Worm (Caenorhabditis elegans): ENCODE measurements around the gene T24H10.5.

The T24H10.5 gene

ce11 chrII:9100798-9101197 lies at the start of gene T24H10.5:
TSS of gene T24H10.5 (plus strand) at chrII:9101098.
- no peak for TF ChIP-seq unc-62 (GFP tag; optimal IDR thresholded peaks at IDR 0.05)

ce11 chrII:9053564-9053963 lies 47.3 kb upstream of the T24H10.5 start, which contains the start of gene T24B8.7:
TSS of gene T24B8.7 (minus strand) at chrII:9053664.
- no peak for TF ChIP-seq unc-62 (GFP tag; optimal IDR thresholded peaks at IDR 0.05)

- TF ChIP-seq unc-62 (GFP tag; optimal IDR thresholded peaks at IDR 0.05) = no peak
These were observed 46.3 kb upstream of the T24H10.5 start, which contains the start of gene chmp-7 for ce11 chrII:9054604-9055003. TSS of gene chmp-7 (plus strand) at chrII:9054972.

ce11 chrII:9056215-9056819 lies 44.6 kb upstream of the T24H10.5 start:
- no peak for TF ChIP-seq unc-62 (GFP tag; optimal IDR thresholded peaks at IDR 0.05)

- no peak for TF ChIP-seq unc-62 (GFP tag; optimal IDR thresholded peaks at IDR 0.05)
These were observed 43.7 kb upstream of the T24H10.5 start, which contains the start of gene rpl-32 for ce11 chrII:9057035-9057668. TSS of gene rpl-32 (minus strand) at chrII:9057085.

- TF ChIP-seq unc-62 (GFP tag; optimal IDR thresholded peaks at IDR 0.05) = no peak
These were observed 41.9 kb upstream of the T24H10.5 start for ce11 chrII:9059010-9059409.

ce11 chrII:9060332-9060840 lies 40.5 kb upstream of the T24H10.5 start:
- no peak for TF ChIP-seq unc-62 (GFP tag; optimal IDR thresholded peaks at IDR 0.05)

- no peak for TF ChIP-seq unc-62 (GFP tag; optimal IDR thresholded peaks at IDR 0.05)
These were observed 39.8 kb upstream of the T24H10.5 start, which contains the start of gene T24B8.3 for ce11 chrII:9061099-9061498. TSS of gene T24B8.3 (minus strand) at chrII:9061137.

ce11 chrII:9061557-9062183 lies 39.2 kb upstream of the T24H10.5 start:
- TF ChIP-seq unc-62 (GFP tag; optimal IDR thresholded peaks at IDR 0.05) = no peak

- no peak for TF ChIP-seq unc-62 (GFP tag; optimal IDR thresholded peaks at IDR 0.05)
These were observed 38.5 kb upstream of the T24H10.5 start for ce11 chrII:9062261-9062948.

- TF ChIP-seq unc-62 (GFP tag; optimal IDR thresholded peaks at IDR 0.05) = no peak
These were observed 37.5 kb upstream of the T24H10.5 start for ce11 chrII:9063350-9063749.

ce11 chrII:9064437-9064836 lies 36.5 kb upstream of the T24H10.5 start:
- no peak for TF ChIP-seq unc-62 (GFP tag; optimal IDR thresholded peaks at IDR 0.05)

ce11 chrII:9069836-9070235 lies 31.1 kb upstream of the T24H10.5 start:
- no peak for TF ChIP-seq unc-62 (GFP tag; optimal IDR thresholded peaks at IDR 0.05)

ce11 chrII:9070740-9071139 lies 30.2 kb upstream of the T24H10.5 start, which contains the start of gene T24B8.4:
TSS of gene T24B8.4 (minus strand) at chrII:9070840.
- TF ChIP-seq unc-62 (GFP tag; optimal IDR thresholded peaks at IDR 0.05) = no peak

ce11 chrII:9072769-9073168 lies 28.1 kb upstream of the T24H10.5 start:
- no peak for TF ChIP-seq unc-62 (GFP tag; optimal IDR thresholded peaks at IDR 0.05)

ce11 chrII:9074492-9074891 lies 26.4 kb upstream of the T24H10.5 start:
- no peak for TF ChIP-seq unc-62 (GFP tag; optimal IDR thresholded peaks at IDR 0.05)
